Fruit fly (Drosophila melanogaster): ENCODE results near the gene Coq6.

Coq6 gene

DNA sequence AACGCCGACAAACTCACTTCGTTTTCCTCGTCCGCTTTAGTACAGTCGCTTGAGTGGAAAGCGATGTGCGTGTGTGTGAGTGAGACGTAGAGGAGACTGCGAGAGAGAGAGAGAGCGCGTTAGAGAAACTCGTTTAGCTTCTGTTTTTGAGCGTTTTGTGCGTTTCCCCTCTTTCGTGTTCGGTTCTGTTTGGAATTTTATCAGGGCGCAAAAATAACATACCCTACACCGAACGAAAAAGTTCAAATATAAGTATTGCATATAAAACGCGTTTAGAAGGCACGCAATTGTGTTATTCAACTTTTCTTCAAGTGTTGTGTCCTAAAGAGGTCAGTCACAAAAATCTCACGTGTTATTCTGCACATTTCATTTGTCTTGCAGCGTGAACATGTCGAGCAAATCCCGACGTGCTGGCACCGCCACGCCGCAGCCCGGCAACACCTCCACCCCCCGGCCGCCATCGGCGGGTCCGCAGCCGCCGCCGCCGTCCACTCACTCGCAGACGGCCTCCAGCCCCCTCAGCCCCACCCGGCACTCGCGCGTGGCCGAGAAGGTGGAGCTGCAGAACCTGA lies 11.0 kb upstream of the Coq6 start (continued):
- TF ChIP-seq tup (GFP tag; optimal IDR thresholded peaks at IDR 0.05), result no peak
- peak; percentile 34 for TF ChIP-seq HLH54F (GFP tag; optimal IDR thresholded peaks at IDR 0.05)
- TF ChIP-seq CG2129 (GFP tag; IDR thresholded peaks at IDR 0.05; ENCODE audit: partially characterized antibody), result no peak
- TF ChIP-seq Mad (GFP tag; optimal IDR thresholded peaks at IDR 0.05), result no peak
- TF ChIP-seq so (GFP tag; IDR thresholded peaks at IDR 0.05), result peak; percentile 70; the same call in 1 of the 3 replicates
- peak; percentile 45 for TF ChIP-seq NfI (GFP tag; optimal IDR thresholded peaks at IDR 0.05)
- peak; percentile 49 for TF ChIP-seq CG13775 (GFP tag; optimal IDR thresholded peaks at IDR 0.05)
- TF ChIP-seq ssp (GFP tag; IDR thresholded peaks at IDR 0.05), result peak; percentile 52; the same call in 1 of the 2 replicates
- peak; percentile 53 for TF ChIP-seq odd (GFP tag; optimal IDR thresholded peaks at IDR 0.05)
- no peak for TF ChIP-seq CG2199 (GFP tag; IDR thresholded peaks at IDR 0.05)
- peak; percentile 8 for TF ChIP-seq CG17829 (tag; optimal IDR thresholded peaks at IDR 0.05)
- no peak for TF ChIP-seq usp (GFP tag; optimal IDR thresholded peaks at IDR 0.05)
- no peak for TF ChIP-seq cato (GFP tag; optimal IDR thresholded peaks at IDR 0.05; ENCODE audit: borderline replicate concordance)
- peak; percentile 39 for TF ChIP-seq CG9876 (GFP tag; optimal IDR thresholded peaks at IDR 0.05)
- TF ChIP-seq lilli (GFP tag; optimal IDR thresholded peaks at IDR 0.05), result peak; percentile 71
- no peak for TF ChIP-seq Stat92E (GFP tag; optimal IDR thresholded peaks at IDR 0.05)
- no peak for TF ChIP-seq emc (GFP tag; optimal IDR thresholded peaks at IDR 0.05)
- no peak for TF ChIP-seq fd96Cb (tag; optimal IDR thresholded peaks at IDR 0.05)
- TF ChIP-seq gsb-n (tag; optimal IDR thresholded peaks at IDR 0.05), result no peak
- peak; percentile 11 for TF ChIP-seq kay (GFP tag; optimal IDR thresholded peaks at IDR 0.05)
- peak; percentile 27 for TF ChIP-seq nmo (GFP tag; optimal IDR thresholded peaks at IDR 0.05)
- no peak for TF ChIP-seq phol (tag; optimal IDR thresholded peaks at IDR 0.05)
- no peak for TF ChIP-seq eyg (GFP tag; optimal IDR thresholded peaks at IDR 0.05)
- peak; percentile 61 for TF ChIP-seq CG6813 (GFP tag; optimal IDR thresholded peaks at IDR 0.05)
- TF ChIP-seq CG7786 (GFP tag; optimal IDR thresholded peaks at IDR 0.05), result peak; percentile 26
- no peak for TF ChIP-seq slou (GFP tag; optimal IDR thresholded peaks at IDR 0.05)
- TF ChIP-seq zen2 (GFP tag; IDR thresholded peaks at IDR 0.05; ENCODE audit: partially characterized antibody), result no peak
- no peak for TF ChIP-seq CG2202 (tag; optimal IDR thresholded peaks at IDR 0.05)
- TF ChIP-seq chif (GFP tag; optimal IDR thresholded peaks at IDR 0.05), result peak in 1 of 2 experiments; percentile 11
- TF ChIP-seq CG30403 (GFP tag; optimal IDR thresholded peaks at IDR 0.05), result peak; percentile 57
- peak; percentile 38 for TF ChIP-seq tin (GFP tag; optimal IDR thresholded peaks at IDR 0.05)
- TF ChIP-seq CG8290 (GFP tag; optimal IDR thresholded peaks at IDR 0.05), result no peak
- no peak for TF ChIP-seq CG8290 (tag; optimal IDR thresholded peaks at IDR 0.05)
- TF ChIP-seq hb (GFP tag; IDR thresholded peaks at IDR 0.05; ENCODE audit: partially characterized antibody), result no peak
- TF ChIP-seq Scr (GFP tag; IDR thresholded peaks at IDR 0.05; ENCODE audit: partially characterized antibody), result no peak
- TF ChIP-seq bsh (GFP tag; optimal IDR thresholded peaks at IDR 0.05), result peak in 1 of 2 experiments; percentile 55
- TF ChIP-seq CG13424 (tag; optimal IDR thresholded peaks at IDR 0.05), result peak; percentile 49
- no peak for TF ChIP-seq aop (GFP tag; IDR thresholded peaks at IDR 0.05)
- no peak for TF ChIP-seq ato (GFP tag; IDR thresholded peaks at IDR 0.05; ENCODE audit: partially characterized antibody)
- TF ChIP-seq slp2 (GFP tag; optimal IDR thresholded peaks at IDR 0.05), result peak; percentile 21
- TF ChIP-seq dysf (GFP tag; IDR thresholded peaks at IDR 0.05), result peak; percentile 71; the same call in 2 of the 3 replicates
- TF ChIP-seq Gsc (GFP tag; IDR thresholded peaks at IDR 0.05), result no peak
- TF ChIP-seq CG16815 (GFP tag; optimal IDR thresholded peaks at IDR 0.05), result no peak
- peak; percentile 64 for TF ChIP-seq mam (GFP tag; optimal IDR thresholded peaks at IDR 0.05)
- no peak for TF ChIP-seq luna (GFP tag; optimal IDR thresholded peaks at IDR 0.05)
- no peak for TF ChIP-seq CG13123 (GFP tag; optimal IDR thresholded peaks at IDR 0.05)
- no peak for TF ChIP-seq Lpt (GFP tag; optimal IDR thresholded peaks at IDR 0.05)
- no peak for TF ChIP-seq Sin3A (optimal IDR thresholded peaks at IDR 0.05)
- TF ChIP-seq zen (tag; optimal IDR thresholded peaks at IDR 0.05), result no peak
- TF ChIP-seq HLH3B (GFP tag; IDR thresholded peaks at IDR 0.05), result 0 out of 2 replicates have a peak, but pooled peaks have one; percentile 42
- peak; percentile 4 for TF ChIP-seq CG9437 (GFP tag; optimal IDR thresholded peaks at IDR 0.05)

All from whole organism, embryonic.